Fruit fly (Drosophila melanogaster) whole organism, embryonic: ENCODE measurements around the gene CG15728.

Source experiments
- CG10431 ChIP-seq: fragments of 200-800 bp; sonication (Bioruptor generic); optimal IDR thresholded peaks from 3 replicates; lab custom pipeline; 2018; ENCODE audit warnings: missing biosample characterization, mild to moderate bottlenecking, missing genetic modification characterization
- CG11093 ChIP-seq: fragments of 200-800 bp; sonication (Bioruptor generic); IDR thresholded peaks from 3 replicates; pipeline ENCODE4 v1.3.6; 2022; ENCODE audit warnings: missing biosample characterization, missing genetic modification characterization
- CG12104 ChIP-seq: fragments of 200-800 bp; sonication (Bioruptor generic); optimal IDR thresholded peaks from 3 replicates; lab custom pipeline; 2016; ENCODE audit warnings: missing biosample characterization, missing genetic modification characterization
- CG14014 ChIP-seq: fragments of 200-800 bp; sonication (Bioruptor generic); IDR thresholded peaks from 2 replicates; pipeline ENCODE4 v1.3.6; 2022; ENCODE audit warnings: missing biosample characterization, missing genetic modification characterization
- CG15514 ChIP-seq: fragments of 200-800 bp; sonication (Bioruptor generic); optimal IDR thresholded peaks from 3 replicates; lab custom pipeline; 2017; ENCODE audit warnings: missing biosample characterization, missing genetic modification characterization, mild to moderate bottlenecking, moderate library complexity, missing genetic modification reagents
- CG1602 ChIP-seq: fragments of 200-800 bp; sonication (Bioruptor generic); optimal IDR thresholded peaks from 3 replicates; lab custom pipeline; 2016; ENCODE audit warnings: missing biosample characterization, missing genetic modification characterization
- CG2120 ChIP-seq: fragments of 200-800 bp; sonication (Bioruptor generic); optimal IDR thresholded peaks from 3 replicates; lab custom pipeline; 2016; ENCODE audit warnings: missing biosample characterization, missing genetic modification characterization
- CG31441 ChIP-seq: fragments of 200-800 bp; sonication (Bioruptor generic); IDR thresholded peaks from 2 replicates; pipeline ENCODE4 v1.3.6; 2022; ENCODE audit warnings: missing biosample characterization, missing genetic modification characterization
- CG4617 ChIP-seq: fragments of 200-800 bp; sonication (Bioruptor generic); optimal IDR thresholded peaks from 3 replicates; lab custom pipeline; 2016; ENCODE audit warnings: missing biosample characterization, missing genetic modification characterization, borderline replicate concordance
- CG5180 ChIP-seq: fragments of 200-800 bp; sonication (Bioruptor generic); optimal IDR thresholded peaks from 3 replicates; lab custom pipeline; 2017; ENCODE audit warnings: missing biosample characterization, missing genetic modification characterization, mild to moderate bottlenecking, moderate library complexity, missing genetic modification reagents
- CG6683 ChIP-seq: fragments of 200-800 bp; sonication (Bioruptor generic); optimal IDR thresholded peaks from 2 replicates; lab custom pipeline; 2017; ENCODE audit warnings: missing biosample characterization, mild to moderate bottlenecking, missing genetic modification characterization, missing genetic modification reagents
- CG8290 ChIP-seq, 3 experiments: fragments of 200-800 bp; sonication (Bioruptor generic); optimal IDR thresholded peaks; 2 replicates each; lab custom pipeline; 2016 to 2019; ENCODE audit warnings: missing biosample characterization in 3 of 3, missing genetic modification characterization in 3 of 3, mild to moderate bottlenecking in 2 of 3, moderate library complexity in 1 of 3
- CG9215 ChIP-seq: fragments of 200-800 bp; sonication (Bioruptor generic); IDR thresholded peaks from 2 replicates; pipeline ENCODE4 v1.3.6; 2022; ENCODE audit warnings: missing biosample characterization, missing genetic modification characterization
- CG9797 ChIP-seq: fragments of 200-800 bp; sonication (Bioruptor generic); optimal IDR thresholded peaks from 3 replicates; lab custom pipeline; 2018; ENCODE audit warnings: missing biosample characterization, mild to moderate bottlenecking, missing genetic modification characterization
- Deaf1 ChIP-seq: fragments of 200-800 bp; optimal IDR thresholded peaks from 3 replicates; lab custom pipeline; 2019; ENCODE audit warnings: missing biosample characterization, mild to moderate bottlenecking, missing genetic modification characterization, moderate library complexity
- ERR ChIP-seq: fragments of 200-800 bp; sonication (Bioruptor generic); optimal IDR thresholded peaks from 2 replicates; lab custom pipeline; 2016; ENCODE audit warnings: missing biosample characterization, missing genetic modification characterization
- Eip74EF ChIP-seq, 2 experiments: fragments of 200-800 bp in 1 of 2; fragments of >200 bp in 1 of 2; sonication (Bioruptor generic) in 1 of 2; optimal IDR thresholded peaks; 2 replicates each; lab custom pipeline; 2017 to 2019; ENCODE audit warnings: missing biosample characterization in 2 of 2, missing genetic modification characterization in 2 of 2, mild to moderate bottlenecking in 1 of 2, moderate library complexity in 1 of 2
- Gsc ChIP-seq: fragments of 200-800 bp; sonication (Bioruptor generic); IDR thresholded peaks from 2 replicates; pipeline ENCODE4 v1.3.6; 2022; ENCODE audit warnings: missing biosample characterization, missing genetic modification characterization
- Gug ChIP-seq: fragments of 200-800 bp; sonication (Bioruptor generic); IDR thresholded peaks from 4 replicates; pipeline ENCODE4 v1.3.6; 2022; ENCODE audit warnings: missing biosample characterization, missing genetic modification characterization
- H15 ChIP-seq: fragments of 200-800 bp; sonication (Bioruptor generic); IDR thresholded peaks from 3 replicates; pipeline ENCODE4 v1.3.6; 2022; ENCODE audit warnings: missing biosample characterization, missing genetic modification characterization
- Hey ChIP-seq: fragments of 200-800 bp; sonication (Bioruptor generic); optimal IDR thresholded peaks from 3 replicates; lab custom pipeline; 2018; ENCODE audit warnings: missing biosample characterization, mild to moderate bottlenecking, missing genetic modification characterization
- Hmr ChIP-seq: fragments of 200-800 bp; sonication (Bioruptor generic); optimal IDR thresholded peaks from 3 replicates; lab custom pipeline; 2017; ENCODE audit warnings: mild to moderate bottlenecking, missing biosample characterization, missing genetic modification reagents, missing genetic modification characterization
- NK7.1 ChIP-seq: fragments of 200-800 bp; sonication (Bioruptor generic); optimal IDR thresholded peaks from 3 replicates; lab custom pipeline; 2016; ENCODE audit warnings: missing biosample characterization, missing genetic modification characterization
- Neu2 ChIP-seq: fragments of 200-800 bp; sonication (Bioruptor generic); optimal IDR thresholded peaks from 3 replicates; lab custom pipeline; 2016; ENCODE audit warnings: missing biosample characterization, missing genetic modification characterization, borderline replicate concordance
- Ravus ChIP-seq: fragments of 200-800 bp; sonication (Bioruptor generic); IDR thresholded peaks from 2 replicates; pipeline ENCODE4 v1.3.6; 2022; ENCODE audit warnings: missing biosample characterization, missing genetic modification characterization
- Six4 ChIP-seq: fragments of 200-800 bp; sonication (Bioruptor generic); optimal IDR thresholded peaks from 2 replicates; lab custom pipeline; 2016; ENCODE audit warnings: missing biosample characterization, missing genetic modification characterization
- Sox100B ChIP-seq: fragments of 200-800 bp; sonication (Bioruptor generic); optimal IDR thresholded peaks from 3 replicates; lab custom pipeline; 2018; ENCODE audit warnings: missing biosample characterization, mild to moderate bottlenecking, missing genetic modification characterization
- Stat92E ChIP-seq, 3 experiments: fragments of >200 bp in 2 of 3; fragments of 200-800 bp in 1 of 3; sonication (Bioruptor generic) in 1 of 3; optimal IDR thresholded peaks; 2 replicates each; lab custom pipeline; 2017 to 2019; ENCODE audit warnings: missing biosample characterization in 3 of 3, missing genetic modification characterization in 3 of 3, mild to moderate bottlenecking in 1 of 3, moderate library complexity in 1 of 3
- ap ChIP-seq: fragments of 200-800 bp; sonication (Bioruptor generic); IDR thresholded peaks from 2 replicates; pipeline ENCODE4 v1.3.6; 2022; ENCODE audit warnings: missing biosample characterization, missing genetic modification characterization
- bowl ChIP-seq: fragments of 200-800 bp; sonication (Bioruptor generic); IDR thresholded peaks from 2 replicates; pipeline ENCODE4 v1.3.6; 2022; ENCODE audit warnings: missing biosample characterization, missing genetic modification characterization
- btn ChIP-seq: fragments of 200-800 bp; sonication (Bioruptor generic); optimal IDR thresholded peaks from 2 replicates; lab custom pipeline; 2016; ENCODE audit warnings: missing biosample characterization, missing genetic modification characterization
- cad ChIP-seq: fragments of >200 bp; optimal IDR thresholded peaks from 2 replicates; lab custom pipeline; 2017; ENCODE audit warnings: missing biosample characterization, missing genetic modification characterization
- cwo ChIP-seq: fragments of 200-800 bp; sonication (Bioruptor generic); optimal IDR thresholded peaks from 3 replicates; lab custom pipeline; 2017; ENCODE audit warnings: missing biosample characterization, missing genetic modification characterization, mild to moderate bottlenecking, moderate library complexity, missing genetic modification reagents
- dati ChIP-seq: fragments of 200-800 bp; sonication (Bioruptor generic); IDR thresholded peaks from 2 replicates; pipeline ENCODE4 v1.3.6; 2022; ENCODE audit warnings: missing biosample characterization, missing genetic modification characterization
- dmrt11E ChIP-seq: fragments of 200-800 bp; sonication (Bioruptor generic); optimal IDR thresholded peaks from 3 replicates; lab custom pipeline; 2018; ENCODE audit warnings: missing biosample characterization, mild to moderate bottlenecking, missing genetic modification characterization, moderate library complexity
- hbn ChIP-seq: fragments of 200-800 bp; sonication (Bioruptor generic); IDR thresholded peaks from 2 replicates; pipeline ENCODE4 v1.3.6; 2022; ENCODE audit warnings: missing biosample characterization, missing genetic modification characterization; ENCODE audit not compliant: partially characterized antibody
- lbe ChIP-seq: fragments of 200-800 bp; sonication (Bioruptor generic); optimal IDR thresholded peaks from 2 replicates; lab custom pipeline; 2016; ENCODE audit warnings: missing biosample characterization, mild to moderate bottlenecking, missing genetic modification characterization
- lilli ChIP-seq: fragments of 200-800 bp; sonication (Bioruptor generic); optimal IDR thresholded peaks from 3 replicates; lab custom pipeline; 2016; ENCODE audit warnings: missing biosample characterization, missing genetic modification characterization
- lmd ChIP-seq: fragments of 200-800 bp; sonication (Bioruptor generic); IDR thresholded peaks from 2 replicates; pipeline ENCODE4 v1.3.6; 2022; ENCODE audit warnings: missing biosample characterization, missing genetic modification characterization
- lov ChIP-seq, 2 experiments: fragments of 200-800 bp in 1 of 2; fragments of >200 bp in 1 of 2; sonication (Bioruptor generic) in 1 of 2; IDR thresholded peaks in 1 of 2; optimal IDR thresholded peaks in 1 of 2; 2 replicates in 1 of 2; 3 replicates in 1 of 2; pipeline versions ENCODE4 v1.3.6 to Lab custom; 2017 to 2022; ENCODE audit warnings: missing biosample characterization in 1 of 2, missing genetic modification characterization in 1 of 2
- odd ChIP-seq: fragments of 200-800 bp; sonication (Bioruptor generic); optimal IDR thresholded peaks from 2 replicates; lab custom pipeline; 2017; ENCODE audit warnings: missing biosample characterization, mild to moderate bottlenecking, missing genetic modification characterization
- org-1 ChIP-seq: fragments of 200-800 bp; sonication (Bioruptor generic); optimal IDR thresholded peaks from 2 replicates; lab custom pipeline; 2017; ENCODE audit warnings: missing biosample characterization, missing genetic modification characterization
- otp ChIP-seq: fragments of 200-800 bp; sonication (Bioruptor generic); IDR thresholded peaks from 3 replicates; pipeline ENCODE4, ENCODE4 v1.3.6; 2022; ENCODE audit warnings: missing biosample characterization, missing genetic modification characterization
- peb ChIP-seq: fragments of 200-800 bp; sonication (Bioruptor generic); IDR thresholded peaks from 2 replicates; pipeline ENCODE4 v1.3.6; 2022; ENCODE audit warnings: missing biosample characterization, missing genetic modification characterization
- salm ChIP-seq: fragments of 200-800 bp; sonication (Bioruptor generic); optimal IDR thresholded peaks from 2 replicates; lab custom pipeline; 2018; ENCODE audit warnings: missing biosample characterization, mild to moderate bottlenecking, missing genetic modification characterization
- schlank ChIP-seq: fragments of 200-800 bp; sonication (Bioruptor generic); optimal IDR thresholded peaks from 2 replicates; lab custom pipeline; 2018; ENCODE audit warnings: missing biosample characterization, mild to moderate bottlenecking, missing genetic modification characterization
- scrt ChIP-seq: fragments of 200-800 bp; sonication (Bioruptor generic); optimal IDR thresholded peaks from 2 replicates; lab custom pipeline; 2018; ENCODE audit warnings: missing biosample characterization, mild to moderate bottlenecking, missing genetic modification characterization, moderate library complexity
- sob ChIP-seq: fragments of 200-800 bp; sonication (Bioruptor generic); IDR thresholded peaks from 2 replicates; pipeline ENCODE4 v1.3.6; 2022; ENCODE audit warnings: missing biosample characterization, missing genetic modification characterization

CG15728 gene

dm6 chrX:12578701-12579372 lies 45.3 kb upstream of the CG15728 start (continued):
- TF ChIP-seq CG5180 (GFP tag; lab: Kevin White, UChicago) (peak; percentile 46), Hey (tag; lab: Kevin White, UChicago) (no peak), Hmr (GFP tag; lab: Kevin White, UChicago) (peak; percentile 59), Ravus (no peak), bowl (GFP tag; lab: Robert Waterston, UW) (no peak), lilli (GFP tag; lab: Kevin White, UChicago) (peak; percentile 56), sob (no peak; the same call in 1 of the 2 replicates), ERR (no peak), CG10431 (GFP tag; lab: Kevin White, UChicago) (no peak), ap (no peak), H15 (GFP tag; lab: Robert Waterston, UW) (no peak), Neu2 (no peak), CG14014 (GFP tag; lab: Robert Waterston, UW) (peak; percentile 64), Stat92E (GFP tag; optimal IDR thresholded peaks at IDR 0.05; lab: Kevin White, UChicago) (no peak), lmd (GFP tag; lab: Robert Waterston, UW) (peak; percentile 54), hbn (no peak), salm (tag; lab: Kevin White, UChicago) (peak; percentile 28), CG8290 (GFP tag; optimal IDR thresholded peaks at IDR 0.05; lab: Kevin White, UChicago) (no peak), CG8290 (tag; optimal IDR thresholded peaks at IDR 0.05; lab: Kevin White, UChicago) (no peak), dmrt11E (peak; percentile 39), cwo (peak; percentile 78), cad (GFP tag; lab: Kevin White, UChicago) (no peak), btn (GFP tag; lab: Kevin White, UChicago) (no peak), NK7.1 (GFP tag; lab: Kevin White, UChicago) (no peak), scrt (peak; percentile 29), peb (GFP tag; lab: Robert Waterston, UW) (no peak), CG9215 (GFP tag; lab: Robert Waterston, UW) (peak; percentile 42), Gsc (GFP tag; lab: Robert Waterston, UW) (no peak), CG12104 (GFP tag; lab: Kevin White, UChicago) (peak; percentile 31), CG11093 (GFP tag; lab: Robert Waterston, UW) (no peak), CG1602 (GFP tag; lab: Kevin White, UChicago) (peak; percentile 39), dati (GFP tag; lab: Robert Waterston, UW) (no peak), org-1 (GFP tag; lab: Kevin White, UChicago) (peak; percentile 28), Sox100B (GFP tag; lab: Kevin White, UChicago) (peak; percentile 53), CG4617 (GFP tag; lab: Kevin White, UChicago) (no peak), lbe (no peak), CG15514 (peak; percentile 23), Deaf1 (tag; lab: Kevin White, UChicago) (peak; percentile 72), CG6683 (no peak), otp (GFP tag; lab: Robert Waterston, UW) (no peak; the same call in 2 of the 3 replicates), schlank (tag; lab: Kevin White, UChicago) (no peak), CG2120 (GFP tag; lab: Kevin White, UChicago) (peak; percentile 68), CG9797 (GFP tag; lab: Kevin White, UChicago) (no peak), CG31441 (peak; percentile 67), Eip74EF (GFP tag; optimal IDR thresholded peaks at IDR 0.05; lab: Kevin White, UChicago) (no peak), lov (optimal IDR thresholded peaks at IDR 0.05; lab: Kevin White, UChicago) (no peak), lov (GFP tag; IDR thresholded peaks at IDR 0.05; lab: Robert Waterston, UW) (no peak), odd (GFP tag; lab: Kevin White, UChicago) (peak; percentile 38), Gug (GFP tag; lab: Robert Waterston, UW) (0 out of 4 replicates have a peak, but pooled peaks have one; percentile 32), Six4 (GFP tag; lab: Kevin White, UChicago) (no peak)
